ENCODE assay signal across 3 fruit fly cellular contexts in genomic region chr3R:23407880-23408279, dm6.
A peak's percentile ranks its signal among the peaks of the same experiment; 100 is the strongest.
TF ChIP-seq lines count a peak whose summit lies in the region.

No protein-coding gene starts in this region.

- TF ChIP-seq CTCF in whole organism, embryonic (GFP tag; optimal IDR thresholded peaks at IDR 0.05; lab: Kevin White, UChicago) = no peak

TF ChIP-seq in whole organism, embryonic, 481 proteins besides CTCF, POLR2A, EP300 and RAD21:
- TF ChIP-seq Sox102F (GFP tag; optimal IDR thresholded peaks at IDR 0.05; lab: Kevin White, UChicago) (peak; percentile 34), Oli (tag; optimal IDR thresholded peaks at IDR 0.05; lab: Kevin White, UChicago) (peak; percentile 18), CoRest (tag; optimal IDR thresholded peaks at IDR 0.05; lab: Kevin White, UChicago) (peak; percentile 2), CG8281 (tag; optimal IDR thresholded peaks at IDR 0.05; lab: Kevin White, UChicago) (no peak), dmrt11E (tag; optimal IDR thresholded peaks at IDR 0.05; lab: Kevin White, UChicago) (peak; percentile 7)
TF ChIP-seq in whole organism, embryonic: peak in this region for 4.

TF ChIP-seq in whole organism, prepupa, 60 proteins besides CTCF, POLR2A, EP300 and RAD21:
- peak; percentile 57 for TF ChIP-seq CG4318 (GFP tag; optimal IDR thresholded peaks at IDR 0.05; lab: Kevin White, UChicago)
- no peak for TF ChIP-seq CG3032 (tag; optimal IDR thresholded peaks at IDR 0.05; lab: Kevin White, UChicago)
- peak in 1 of 2 experiments; percentile 64 for TF ChIP-seq salr (GFP tag; optimal IDR thresholded peaks at IDR 0.05; lab: Kevin White, UChicago)
- peak; percentile 6 for TF ChIP-seq CG10631 (GFP tag; optimal IDR thresholded peaks at IDR 0.05; lab: Kevin White, UChicago)
- TF ChIP-seq CG8119 (GFP tag; IDR thresholded peaks at IDR 0.05; lab: Robert Waterston, UW) = peak; percentile 54; the same call in 1 of the 3 replicates
- peak; percentile 19 for TF ChIP-seq net (GFP tag; optimal IDR thresholded peaks at IDR 0.05; lab: Kevin White, UChicago)
- TF ChIP-seq Hr4 (GFP tag; optimal IDR thresholded peaks at IDR 0.05; lab: Kevin White, UChicago) = peak; percentile 76
- no peak for TF ChIP-seq CG31627 (GFP tag; optimal IDR thresholded peaks at IDR 0.05; lab: Kevin White, UChicago)
- peak; percentile 5 for TF ChIP-seq pdm3 (GFP tag; optimal IDR thresholded peaks at IDR 0.05; lab: Kevin White, UChicago)
- TF ChIP-seq Sox14 (GFP tag; optimal IDR thresholded peaks at IDR 0.05; lab: Kevin White, UChicago) = peak; percentile 12
- TF ChIP-seq OdsH (GFP tag; optimal IDR thresholded peaks at IDR 0.05; lab: Kevin White, UChicago) = peak; percentile 33
- TF ChIP-seq svp (GFP tag; lab: Kevin White, UChicago) = peak; percentile 49
- TF ChIP-seq spab (GFP tag; optimal IDR thresholded peaks at IDR 0.05; lab: Kevin White, UChicago) = no peak
- TF ChIP-seq topi (GFP tag; optimal IDR thresholded peaks at IDR 0.05; lab: Kevin White, UChicago) = no peak
- TF ChIP-seq dac (GFP tag; optimal IDR thresholded peaks at IDR 0.05; lab: Kevin White, UChicago) = no peak
- TF ChIP-seq CG32006 (GFP tag; optimal IDR thresholded peaks at IDR 0.05; lab: Kevin White, UChicago) = peak; percentile 79
- TF ChIP-seq Lpt (GFP tag; optimal IDR thresholded peaks at IDR 0.05; lab: Kevin White, UChicago) = peak; percentile 7
- TF ChIP-seq CG15336 (GFP tag; IDR thresholded peaks at IDR 0.05; lab: Robert Waterston, UW) = peak; percentile 57
- peak; percentile 67 for TF ChIP-seq Eip78C (GFP tag; lab: Kevin White, UChicago)
- no peak for TF ChIP-seq CG9139 (GFP tag; optimal IDR thresholded peaks at IDR 0.05; lab: Kevin White, UChicago)
- no peak for TF ChIP-seq ss (GFP tag; optimal IDR thresholded peaks at IDR 0.05; lab: Kevin White, UChicago)
- peak; percentile 13 for TF ChIP-seq Eip75B (GFP tag; optimal IDR thresholded peaks at IDR 0.05; lab: Kevin White, UChicago)
- TF ChIP-seq achi (GFP tag; optimal IDR thresholded peaks at IDR 0.05; lab: Kevin White, UChicago) = peak; percentile 14
- peak; percentile 16 for TF ChIP-seq acj6 (GFP tag; optimal IDR thresholded peaks at IDR 0.05; lab: Kevin White, UChicago)

TF ChIP-seq in whole organism, pupa, 21 proteins besides CTCF, POLR2A, EP300 and RAD21:
- TF ChIP-seq CG9948 (tag; optimal IDR thresholded peaks at IDR 0.05; lab: Kevin White, UChicago) (peak; percentile 18), CG14655 (GFP tag; optimal IDR thresholded peaks at IDR 0.05; lab: Kevin White, UChicago) (peak; percentile 55), CG8301 (tag; optimal IDR thresholded peaks at IDR 0.05; lab: Kevin White, UChicago) (peak; percentile 31), CG15710 (tag; optimal IDR thresholded peaks at IDR 0.05; lab: Kevin White, UChicago) (no peak)

Comparison
In these comparisons a context has a peak if more than half of its experiments do, and no peak if none do; other contexts are left out.
1. Of the 7 proteins assayed by ChIP-seq in both whole organism, embryonic and whole organism, prepupa: peak only in whole organism, embryonic: Sox102F; only in whole organism, prepupa: Lpt; in both: none; in neither: 5.